Worm (Caenorhabditis elegans) whole organism, L2 larva: Measurements from ENCODE around the gene K04C1.5.

Experiments
- elt-3 ChIP-seq: sonication (generic microtip); optimal IDR thresholded peaks from 2 replicates; lab custom pipeline; 2017; ENCODE audit warnings: missing biosample characterization, missing genetic modification characterization
- nhr-11 ChIP-seq: fragments of 150-350 bp; optimal IDR thresholded peaks from 2 replicates; lab custom pipeline; 2014; ENCODE audit warnings: missing biosample characterization, missing genetic modification characterization

DNA sequence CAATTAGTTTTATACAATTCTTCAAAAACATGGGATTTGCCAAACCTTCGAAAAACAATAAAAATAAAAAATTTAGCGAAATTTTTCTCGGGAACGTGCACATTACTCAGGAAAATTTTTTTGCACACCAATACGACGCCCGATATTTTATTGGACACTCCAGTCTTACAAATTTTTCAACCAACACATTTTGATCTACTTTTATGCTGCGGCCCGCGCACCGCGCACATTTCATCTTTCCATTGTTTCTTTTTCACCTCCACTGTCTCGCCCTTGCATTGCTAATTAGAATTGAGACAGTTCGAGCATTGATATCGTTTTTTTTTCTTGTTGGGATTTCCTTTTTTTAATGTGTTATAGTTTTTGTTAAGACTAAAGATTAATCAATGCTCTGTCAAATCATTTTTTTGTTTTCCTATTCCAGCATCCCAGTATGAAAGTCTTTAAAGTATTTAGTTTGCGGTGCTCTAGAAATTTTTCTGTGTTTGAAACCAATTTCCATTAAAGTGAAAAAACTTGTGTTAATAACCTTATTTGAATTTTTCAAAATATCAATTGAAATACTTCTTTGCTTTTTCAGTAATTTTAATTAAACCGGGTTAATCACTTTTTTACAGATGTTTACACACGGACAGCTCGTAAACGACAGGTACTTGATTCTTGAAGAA lies at the start of gene K04C1.5:
- TF ChIP-seq nhr-11 (tag; lab: Kevin White, UChicago) (no peak), elt-3 (tag; lab: Kevin White, UChicago) (no peak)
